Worm (Caenorhabditis elegans) whole organism, early embryonic: Measurements from ENCODE around the gene C34D4.3.

Source experiments
- ama-1 ChIP-seq: fragments of 150-350 bp; optimal IDR thresholded peaks from 2 replicates; lab custom pipeline; 2014
- tbx-37 ChIP-seq: fragments of 200-800 bp; sonication (Bioruptor generic); conservative IDR thresholded peaks from 2 replicates; pipeline ENCODE4 v1.3.6; 2022; ENCODE audit warnings: missing genetic modification reagents, missing genetic modification characterization, missing compliant biosample characterization
- tra-4 ChIP-seq: sonication (generic microtip); optimal IDR thresholded peaks from 2 replicates; lab custom pipeline; 2017; ENCODE audit warnings: missing genetic modification characterization, missing compliant biosample characterization

- TF ChIP-seq ama-1 (lab: Kevin White, UChicago) (no peak), tra-4 (no peak), tbx-37 (GFP tag; lab: Robert Waterston, UW) (no peak)
These were observed 25.5 kb downstream of the C34D4.3 start, which contains the start of gene C42D4.3 for ce11 chrIV:7178942-7179341.
